Fruit fly (Drosophila melanogaster): Measurements from ENCODE around the gene Srrm234.
A peak's percentile ranks its signal among the peaks of the same experiment; 100 is the strongest.

The Srrm234 gene

dm6 chr3L:1679394-1679793 lies 14.5 kb upstream of the Srrm234 start (continued):
- TF ChIP-seq Hr39 (GFP tag; optimal IDR thresholded peaks at IDR 0.05) (no peak), fkh (GFP tag; optimal IDR thresholded peaks at IDR 0.05) (no peak), Gug (GFP tag; IDR thresholded peaks at IDR 0.05) (no peak), CG8632 (GFP tag; optimal IDR thresholded peaks at IDR 0.05) (no peak), fd85E (GFP tag; optimal IDR thresholded peaks at IDR 0.05) (no peak), Sox15 (GFP tag; optimal IDR thresholded peaks at IDR 0.05) (no peak), Met (GFP tag; optimal IDR thresholded peaks at IDR 0.05) (peak; percentile 26), cyc (GFP tag; optimal IDR thresholded peaks at IDR 0.05) (no peak), CG4318 (GFP tag; optimal IDR thresholded peaks at IDR 0.05) (no peak), lz (GFP tag; optimal IDR thresholded peaks at IDR 0.05) (no peak), eg (GFP tag; IDR thresholded peaks at IDR 0.05) (no peak), vri (GFP tag; optimal IDR thresholded peaks at IDR 0.05) (no peak), CG34406 (GFP tag; optimal IDR thresholded peaks at IDR 0.05) (no peak), Lpt (GFP tag; optimal IDR thresholded peaks at IDR 0.05) (no peak)

DNA sequence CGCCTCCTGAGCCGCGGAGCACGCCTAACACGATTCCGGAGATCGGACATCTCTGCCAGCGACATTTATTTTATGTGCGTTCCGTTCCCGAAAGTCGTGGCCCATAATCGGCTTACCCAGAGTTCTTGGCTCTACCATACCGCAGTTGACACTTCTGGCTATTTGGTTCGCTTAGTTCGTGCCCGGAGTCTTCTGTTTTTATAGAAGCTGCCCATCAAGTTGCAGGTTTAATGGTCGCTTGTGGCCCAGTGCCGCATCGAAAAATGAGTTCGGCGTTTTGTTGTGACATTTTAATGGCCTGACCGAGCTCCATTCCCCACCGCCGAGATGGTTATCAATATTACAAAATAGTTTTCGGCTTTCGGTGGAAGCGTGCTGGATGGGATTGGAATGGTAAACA lies 11.4 kb upstream of the Srrm234 start:
- TF ChIP-seq svp (GFP tag) (no peak), CG6854 (GFP tag; optimal IDR thresholded peaks at IDR 0.05) (no peak), pdm3 (GFP tag; optimal IDR thresholded peaks at IDR 0.05) (no peak), Eip78C (GFP tag) (no peak), achi (GFP tag; optimal IDR thresholded peaks at IDR 0.05) (no peak), cyc (GFP tag; optimal IDR thresholded peaks at IDR 0.05) (no peak), Blimp-1 (GFP tag; optimal IDR thresholded peaks at IDR 0.05) (no peak), CG8119 (GFP tag; IDR thresholded peaks at IDR 0.05) (no peak), spab (GFP tag; optimal IDR thresholded peaks at IDR 0.05) (no peak), Gug (GFP tag; IDR thresholded peaks at IDR 0.05) (no peak), CG11294 (GFP tag; IDR thresholded peaks at IDR 0.05) (no peak), dsx (GFP tag; optimal IDR thresholded peaks at IDR 0.05; ENCODE audit: poor library complexity, severe bottlenecking) (no peak), CG32006 (GFP tag; optimal IDR thresholded peaks at IDR 0.05) (no peak), CG10669 (GFP tag; optimal IDR thresholded peaks at IDR 0.05) (no peak), salr (GFP tag; optimal IDR thresholded peaks at IDR 0.05) (no peak), Hr4 (GFP tag; optimal IDR thresholded peaks at IDR 0.05) (no peak), Ets21C (GFP tag; optimal IDR thresholded peaks at IDR 0.05) (no peak), CG6163 (GFP tag; IDR thresholded peaks at IDR 0.05) (no peak), lz (GFP tag; optimal IDR thresholded peaks at IDR 0.05) (no peak)

- no peak for TF ChIP-seq CG1621 (tag; optimal IDR thresholded peaks at IDR 0.05)
- TF ChIP-seq CG8632 (GFP tag; optimal IDR thresholded peaks at IDR 0.05) = no peak
- TF ChIP-seq ss (GFP tag; optimal IDR thresholded peaks at IDR 0.05) = no peak
- no peak for TF ChIP-seq CG6276 (GFP tag; optimal IDR thresholded peaks at IDR 0.05)
- no peak for TF ChIP-seq eg (GFP tag; IDR thresholded peaks at IDR 0.05)
- no peak for TF ChIP-seq Sox15 (GFP tag; optimal IDR thresholded peaks at IDR 0.05)
- no peak for TF ChIP-seq CG16779 (tag; optimal IDR thresholded peaks at IDR 0.05)
- TF ChIP-seq fkh (GFP tag; optimal IDR thresholded peaks at IDR 0.05) = no peak
- TF ChIP-seq spab (GFP tag; optimal IDR thresholded peaks at IDR 0.05) = no peak
- TF ChIP-seq CG10631 (GFP tag; optimal IDR thresholded peaks at IDR 0.05) = no peak
- TF ChIP-seq Eip78C (GFP tag) = no peak
- TF ChIP-seq fd59A (GFP tag; optimal IDR thresholded peaks at IDR 0.05) = no peak
- no peak for TF ChIP-seq Met (GFP tag; optimal IDR thresholded peaks at IDR 0.05)
These were observed 10.4 kb upstream of the Srrm234 start for dm6 chr3L:1675242-1675641.

DNA sequence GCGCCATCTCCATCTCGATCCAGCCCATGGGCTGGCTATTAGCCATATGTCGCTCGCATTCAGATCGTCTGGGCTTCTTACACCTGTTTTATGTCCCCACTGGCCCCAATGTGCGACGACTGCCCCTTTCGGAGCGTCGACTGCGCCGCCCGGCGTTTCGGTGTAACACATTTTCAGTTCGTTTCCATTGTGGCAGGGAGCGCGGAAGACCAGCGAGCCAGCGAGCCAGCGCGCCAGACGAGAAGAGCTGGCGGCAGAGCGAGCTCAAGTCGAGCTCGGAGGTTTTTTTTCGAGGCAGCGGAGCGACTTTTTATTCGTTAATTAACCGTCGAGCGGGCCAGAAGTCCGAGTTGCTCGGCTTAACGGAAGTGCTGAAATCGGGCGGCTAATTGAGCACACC lies 9.5 kb upstream of the Srrm234 start, which contains the start of gene CG7991:
Gene CG7991, plus strand, starts transcription at position 329 of the 400 bp plus-strand sequence.
- TF ChIP-seq CG6276 (GFP tag; optimal IDR thresholded peaks at IDR 0.05) (no peak), Eip78C (GFP tag) (peak; percentile 14), Met (GFP tag; optimal IDR thresholded peaks at IDR 0.05) (no peak), CG11294 (GFP tag; IDR thresholded peaks at IDR 0.05) (no peak), fd85E (GFP tag; optimal IDR thresholded peaks at IDR 0.05) (no peak), CG8319 (GFP tag; optimal IDR thresholded peaks at IDR 0.05) (no peak), CG9139 (GFP tag; optimal IDR thresholded peaks at IDR 0.05) (no peak), CG11902 (GFP tag; optimal IDR thresholded peaks at IDR 0.05) (no peak), svp (GFP tag) (no peak), CG6163 (GFP tag; IDR thresholded peaks at IDR 0.05) (peak; percentile 38; the same call in 1 of the 3 replicates)
